Worm (Caenorhabditis elegans): ENCODE data around the gene M18.6.

DNA sequence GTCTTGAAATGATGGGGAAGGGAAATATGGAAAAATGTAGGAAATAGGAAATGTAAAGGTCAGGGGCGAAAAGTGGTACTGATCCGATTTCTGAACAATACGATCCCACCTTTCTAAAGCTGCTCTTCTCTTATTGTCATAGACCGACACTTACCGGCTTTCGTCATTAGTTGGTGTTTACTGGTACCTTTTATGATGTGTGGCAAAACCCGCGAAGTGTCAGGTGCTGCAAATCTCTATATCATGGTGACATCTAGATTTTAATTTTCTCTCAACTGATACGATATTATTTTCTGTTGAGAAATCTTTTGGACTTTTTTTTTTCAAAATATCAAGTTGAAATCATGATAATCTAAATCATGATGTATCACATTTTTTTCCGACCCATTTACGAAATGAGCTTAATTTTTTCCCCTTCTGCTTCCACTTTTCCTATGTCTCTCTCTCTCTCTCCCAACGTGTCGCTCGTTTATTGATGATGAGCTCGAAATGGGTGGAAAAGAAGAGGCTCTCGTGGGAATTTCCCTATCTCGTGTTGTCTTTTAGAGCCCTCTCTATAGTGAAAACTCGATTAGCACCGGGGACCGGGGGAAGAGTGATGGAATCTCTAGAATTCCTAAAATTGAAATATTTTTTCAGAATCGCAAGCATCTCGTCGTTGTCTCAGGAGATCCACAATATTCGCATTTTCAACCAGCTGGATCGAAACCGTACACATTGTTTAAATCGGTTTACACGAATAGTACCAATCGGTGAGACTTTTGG lies 10.4 kb downstream of the M18.6 start:
- TF ChIP-seq W03F9.2 (tag; optimal IDR thresholded peaks at IDR 0.05) (no peak), dao-5 (tag; optimal IDR thresholded peaks at IDR 0.05) (no peak)

All from whole organism, L4/young adult.